Fruit fly (Drosophila melanogaster) whole organism, prepupa: Measurements from ENCODE around the gene CG18269.

Experiments
- CG11294 ChIP-seq: fragments of 200-800 bp; sonication (Bioruptor generic); IDR thresholded peaks from 2 replicates; pipeline ENCODE4 v1.3.6; 2022; ENCODE audit warnings: missing biosample characterization, missing genetic modification characterization
- CG11902 ChIP-seq: fragments of 200-800 bp; sonication (Bioruptor generic); optimal IDR thresholded peaks from 3 replicates; lab custom pipeline; 2016; ENCODE audit warnings: missing biosample characterization, missing genetic modification characterization
- CG31627 ChIP-seq: fragments of 200-800 bp; sonication (Bioruptor generic); optimal IDR thresholded peaks from 3 replicates; lab custom pipeline; 2016; ENCODE audit warnings: missing biosample characterization, missing genetic modification characterization
- CG32006 ChIP-seq: fragments of 200-800 bp; sonication (Bioruptor generic); optimal IDR thresholded peaks from 3 replicates; lab custom pipeline; 2017; ENCODE audit warnings: missing biosample characterization, mild to moderate bottlenecking, missing genetic modification characterization
- CG6854 ChIP-seq: fragments of 200-800 bp; sonication (Bioruptor generic); optimal IDR thresholded peaks from 2 replicates; lab custom pipeline; 2017; ENCODE audit warnings: missing biosample characterization, mild to moderate bottlenecking, missing genetic modification characterization
- CG7368 ChIP-seq: fragments of 200-800 bp; sonication (Bioruptor generic); optimal IDR thresholded peaks from 3 replicates; lab custom pipeline; 2016; ENCODE audit warnings: missing biosample characterization, missing genetic modification characterization
- CG9139 ChIP-seq: fragments of 200-800 bp; sonication (Bioruptor generic); optimal IDR thresholded peaks from 3 replicates; lab custom pipeline; 2017; ENCODE audit warnings: missing biosample characterization, mild to moderate bottlenecking, missing genetic modification characterization
- Sox14 ChIP-seq: fragments of 200-800 bp; sonication (Bioruptor generic); optimal IDR thresholded peaks from 3 replicates; lab custom pipeline; 2016; ENCODE audit warnings: missing biosample characterization, missing genetic modification characterization
- ss ChIP-seq, 2 experiments: fragments of 200-800 bp; sonication (Bioruptor generic); optimal IDR thresholded peaks; 2 replicates in 1 of 2; 3 replicates in 1 of 2; lab custom pipeline; 2017 to 2018; ENCODE audit warnings: mild to moderate bottlenecking in 2 of 2, missing biosample characterization in 2 of 2, missing genetic modification characterization in 2 of 2, moderate library complexity in 1 of 2
- topi ChIP-seq: fragments of 200-800 bp; sonication (Bioruptor generic); optimal IDR thresholded peaks from 3 replicates; lab custom pipeline; 2016; ENCODE audit warnings: missing biosample characterization, missing genetic modification characterization

- no peak for TF ChIP-seq CG11294 (GFP tag; lab: Robert Waterston, UW)
- TF ChIP-seq CG31627 = peak; percentile 5
- no peak for TF ChIP-seq topi
- no peak for TF ChIP-seq ss (GFP tag; optimal IDR thresholded peaks at IDR 0.05; lab: Kevin White, UChicago)
- TF ChIP-seq CG9139 = no peak
- TF ChIP-seq CG32006 (GFP tag; lab: Kevin White, UChicago) = no peak
- no peak for TF ChIP-seq Sox14 (GFP tag; lab: Kevin White, UChicago)
- TF ChIP-seq CG6854 = no peak
- TF ChIP-seq CG7368 (GFP tag; lab: Kevin White, UChicago) = peak; percentile 1
- no peak for TF ChIP-seq CG11902 (GFP tag; lab: Kevin White, UChicago)
Observed at dm6 chr2L:5520757-5521156, 30.9 kb upstream of the CG18269 start.
